Worm (Caenorhabditis elegans): ENCODE data around the gene F26F4.5.

Gene F26F4.5

ce11 chrIII:4856992-4857391 lies 34.1 kb downstream of the F26F4.5 start:
- no peak for TF ChIP-seq zag-1 (tag; optimal IDR thresholded peaks at IDR 0.05)
- no peak for TF ChIP-seq mab-5 (tag; optimal IDR thresholded peaks at IDR 0.05)
- TF ChIP-seq lsy-2 (tag; optimal IDR thresholded peaks at IDR 0.05): no peak
- no peak for TF ChIP-seq nhr-21 (tag; optimal IDR thresholded peaks at IDR 0.05)
- no peak for TF ChIP-seq ztf-11 (tag; optimal IDR thresholded peaks at IDR 0.05)
- TF ChIP-seq elt-1 (tag; optimal IDR thresholded peaks at IDR 0.05): no peak
- no peak for TF ChIP-seq nhr-10 (tag; optimal IDR thresholded peaks at IDR 0.05)

DNA sequence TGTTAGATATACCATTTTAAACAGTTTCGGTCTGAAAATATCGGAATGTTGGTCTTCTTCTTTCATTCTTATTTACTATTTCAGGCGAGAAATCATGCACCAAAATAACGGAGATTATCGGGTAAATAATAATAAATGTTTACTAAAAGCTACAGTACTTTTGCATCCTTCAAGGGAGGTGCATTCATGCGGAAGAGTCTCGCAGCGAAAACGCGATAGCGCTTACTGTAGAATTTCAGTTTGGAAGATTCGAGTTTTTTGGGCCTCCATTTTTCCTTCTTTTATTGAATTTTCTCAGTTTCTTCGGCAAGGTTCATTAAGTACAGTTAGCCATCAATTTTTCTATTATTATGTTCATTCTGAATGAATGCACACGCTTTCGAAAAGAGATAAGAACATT lies 34.9 kb downstream of the F26F4.5 start, which contains the start of gene C35D10.7:
Gene C35D10.7 (plus strand): TSS at position 85 of the 400 bp plus-strand sequence.
- no peak for TF ChIP-seq mbf-1 (tag; optimal IDR thresholded peaks at IDR 0.05)
- TF ChIP-seq dmd-4 (tag; optimal IDR thresholded peaks at IDR 0.05): no peak
- no peak for TF ChIP-seq ama-1 (optimal IDR thresholded peaks at IDR 0.05)
- no peak for TF ChIP-seq mab-5 (tag; optimal IDR thresholded peaks at IDR 0.05)
- TF ChIP-seq nhr-77 (tag; optimal IDR thresholded peaks at IDR 0.05): no peak
- TF ChIP-seq C34F6.9 (tag; optimal IDR thresholded peaks at IDR 0.05): no peak
- no peak for TF ChIP-seq ceh-16 (tag; optimal IDR thresholded peaks at IDR 0.05)
- TF ChIP-seq nhr-129 (tag; optimal IDR thresholded peaks at IDR 0.05): no peak
- no peak for TF ChIP-seq nhr-21 (tag; optimal IDR thresholded peaks at IDR 0.05)
- TF ChIP-seq F13H6.1 (tag; optimal IDR thresholded peaks at IDR 0.05): no peak
- no peak for TF ChIP-seq ztf-1 (GFP tag; conservative IDR thresholded peaks at IDR 0.05)
- no peak for TF ChIP-seq peb-1 (tag; optimal IDR thresholded peaks at IDR 0.05)
- no peak for TF ChIP-seq nhr-10 (tag; optimal IDR thresholded peaks at IDR 0.05)

DNA sequence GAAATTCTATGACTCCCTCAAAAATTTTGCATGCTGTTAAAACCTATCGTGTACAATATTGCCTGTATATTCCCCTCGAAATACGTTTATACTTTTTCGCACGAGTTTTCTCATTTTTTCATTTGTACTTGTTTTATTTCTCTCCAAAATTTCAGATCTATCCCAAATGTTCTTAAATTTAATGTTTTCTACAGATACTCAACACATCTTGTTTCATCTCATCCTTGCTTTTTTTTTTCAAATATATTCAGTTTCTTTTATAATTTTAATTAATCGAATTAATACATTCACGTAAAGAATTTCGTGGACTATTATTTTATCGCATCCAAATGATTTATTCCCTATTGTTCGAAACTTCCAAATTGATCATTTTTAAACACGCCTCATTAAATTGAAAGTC lies 36.1 kb downstream of the F26F4.5 start, which contains the start of gene C35D10.8:
Gene C35D10.8 (plus strand): TSS at position 301 of the 400 bp plus-strand sequence.
- TF ChIP-seq elt-1 (tag; optimal IDR thresholded peaks at IDR 0.05) (no peak), C34F6.9 (tag; optimal IDR thresholded peaks at IDR 0.05) (no peak), zag-1 (tag; optimal IDR thresholded peaks at IDR 0.05) (no peak), blmp-1 (tag; optimal IDR thresholded peaks at IDR 0.05; ENCODE audit: insufficient read depth) (no peak), gmeb-1 (tag; optimal IDR thresholded peaks at IDR 0.05) (no peak), sma-3 (GFP tag; optimal IDR thresholded peaks at IDR 0.05) (no peak), unc-55 (GFP tag; optimal IDR thresholded peaks at IDR 0.05) (no peak), nhr-25 (tag; optimal IDR thresholded peaks at IDR 0.05) (no peak), peb-1 (tag; optimal IDR thresholded peaks at IDR 0.05) (no peak), mbf-1 (tag; optimal IDR thresholded peaks at IDR 0.05) (no peak), nhr-11 (tag; optimal IDR thresholded peaks at IDR 0.05) (no peak), nhr-237 (tag; optimal IDR thresholded peaks at IDR 0.05) (no peak), mdl-1 (tag; optimal IDR thresholded peaks at IDR 0.05) (no peak), nhr-129 (tag; optimal IDR thresholded peaks at IDR 0.05) (no peak)

DNA sequence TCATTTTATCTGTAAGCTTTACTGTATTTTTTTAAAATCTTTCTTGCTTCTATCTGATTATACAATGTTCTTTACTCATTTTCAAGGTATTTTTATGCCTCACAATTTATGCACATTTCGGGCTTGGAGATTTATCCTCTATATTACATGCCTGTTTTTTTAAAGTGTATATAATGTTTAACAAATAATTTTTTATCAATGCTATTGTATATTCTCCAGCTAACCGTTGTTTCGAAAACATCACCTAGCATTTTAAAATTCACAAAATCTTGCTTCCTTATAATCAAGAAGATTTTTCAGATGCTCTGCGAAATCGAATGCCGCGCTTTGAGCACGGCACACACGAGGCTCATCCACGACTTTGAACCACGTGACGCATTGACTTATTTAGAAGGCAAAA lies 39.0 kb downstream of the F26F4.5 start, which contains the start of gene ced-4:
Gene ced-4 (plus strand): TSS at position 301 of the 400 bp plus-strand sequence.
- TF ChIP-seq ztf-4 (tag; optimal IDR thresholded peaks at IDR 0.05) (no peak), ztf-11 (tag; optimal IDR thresholded peaks at IDR 0.05) (no peak), ztf-1 (GFP tag; conservative IDR thresholded peaks at IDR 0.05) (no peak), crh-2 (tag; optimal IDR thresholded peaks at IDR 0.05) (no peak), nhr-77 (tag; optimal IDR thresholded peaks at IDR 0.05) (no peak), nhr-129 (tag; optimal IDR thresholded peaks at IDR 0.05) (no peak), unc-39 (tag; optimal IDR thresholded peaks at IDR 0.05) (no peak), zag-1 (tag; optimal IDR thresholded peaks at IDR 0.05) (no peak), mab-5 (tag; optimal IDR thresholded peaks at IDR 0.05) (no peak), unc-62 (GFP tag; optimal IDR thresholded peaks at IDR 0.05) (no peak), blmp-1 (tag; optimal IDR thresholded peaks at IDR 0.05; ENCODE audit: insufficient read depth) (no peak), ZK546.5 (tag; optimal IDR thresholded peaks at IDR 0.05) (no peak), skn-1 (tag; optimal IDR thresholded peaks at IDR 0.05) (no peak), sma-9 (GFP tag; optimal IDR thresholded peaks at IDR 0.05) (no peak), sma-9 (tag; optimal IDR thresholded peaks at IDR 0.05) (no peak), nhr-21 (tag; optimal IDR thresholded peaks at IDR 0.05) (no peak)

ce11 chrIII:4850139-4850538 lies 40.9 kb downstream of the F26F4.5 start, which contains the start of gene F26A1.1:
Gene F26A1.1 (plus strand): TSS chrIII:4850507.
- TF ChIP-seq lsy-2 (tag; optimal IDR thresholded peaks at IDR 0.05) (peak in 1 of 2 experiments; percentile 38), skn-1 (tag; optimal IDR thresholded peaks at IDR 0.05) (no peak), nhr-12 (tag; optimal IDR thresholded peaks at IDR 0.05) (no peak), lin-39 (tag; optimal IDR thresholded peaks at IDR 0.05) (no peak), F13H6.1 (tag; optimal IDR thresholded peaks at IDR 0.05) (no peak), snpc-4 (tag; optimal IDR thresholded peaks at IDR 0.05) (no peak), nhr-129 (tag; optimal IDR thresholded peaks at IDR 0.05) (peak; percentile 8), mbf-1 (tag; optimal IDR thresholded peaks at IDR 0.05) (no peak), nhr-237 (tag; optimal IDR thresholded peaks at IDR 0.05) (no peak), gmeb-1 (tag; optimal IDR thresholded peaks at IDR 0.05) (peak; percentile 6), nhr-21 (tag; optimal IDR thresholded peaks at IDR 0.05) (no peak), unc-62 (GFP tag; optimal IDR thresholded peaks at IDR 0.05) (no peak), sem-4 (tag; optimal IDR thresholded peaks at IDR 0.05) (no peak), crh-2 (tag; optimal IDR thresholded peaks at IDR 0.05) (peak; percentile 5), elt-3 (tag; optimal IDR thresholded peaks at IDR 0.05) (no peak), elt-1 (tag; optimal IDR thresholded peaks at IDR 0.05) (no peak), unc-55 (GFP tag; optimal IDR thresholded peaks at IDR 0.05) (peak; percentile 54)
